Fruit fly (Drosophila melanogaster) S2 (cell line): ENCODE data around the gene CG5326.

Experiments
- CG8478 ChIP-seq: fragments of >200 bp; optimal IDR thresholded peaks from 2 replicates; lab custom pipeline; 2018
- CTCF ChIP-seq, 2 experiments: fragments of >200 bp; optimal IDR thresholded peaks; 2 replicates each; lab custom pipeline; 2018

dm6 chr3R:22533973-22534931, 5.5 kb downstream of the CG5326 start:
- TF ChIP-seq CG8478 (no peak), CTCF (optimal IDR thresholded peaks at IDR 0.05; lab: Kevin White, UChicago) (no peak)
